Worm (Caenorhabditis elegans) whole organism, young adult: Measurements from ENCODE around the gene C10C6.3.

Experiments
- Y79H2A.3 ChIP-seq: fragments of 200-800 bp; sonication (Bioruptor generic); conservative IDR thresholded peaks from 2 replicates; pipeline ENCODE4 v1.3.6; 2022; ENCODE audit warnings: missing genetic modification reagents, missing genetic modification characterization, missing compliant biosample characterization
- attf-3 ChIP-seq: fragments of 200-800 bp; sonication (Bioruptor generic); conservative IDR thresholded peaks from 2 replicates; pipeline ENCODE4 v1.3.6; 2022; ENCODE audit warnings: missing genetic modification reagents, missing genetic modification characterization, missing compliant biosample characterization
- ets-4 ChIP-seq: fragments of 200-800 bp; sonication (Bioruptor generic); optimal IDR thresholded peaks from 2 replicates; lab custom pipeline; 2018; ENCODE audit warnings: mild to moderate bottlenecking, missing genetic modification characterization, missing compliant biosample characterization
- hsf-1 ChIP-seq: fragments of 200-800 bp; sonication (Bioruptor generic); IDR thresholded peaks from 2 replicates; pipeline ENCODE4 v1.3.6; 2022; ENCODE audit warnings: missing genetic modification reagents, missing genetic modification characterization, missing compliant biosample characterization
- let-526 ChIP-seq: fragments of 200-800 bp; sonication (Bioruptor generic); IDR thresholded peaks from 2 replicates; pipeline ENCODE4 v1.3.6; 2022; ENCODE audit warnings: missing genetic modification reagents, missing genetic modification characterization, missing compliant biosample characterization
- rcor-1 ChIP-seq: fragments of 200-800 bp; sonication (Bioruptor generic); IDR thresholded peaks from 2 replicates; pipeline ENCODE4 v1.3.6; 2022; ENCODE audit warnings: missing genetic modification reagents, missing genetic modification characterization, missing compliant biosample characterization
- snpc-1.1 ChIP-seq: sonication (generic microtip); optimal IDR thresholded peaks from 2 replicates; lab custom pipeline; 2017; ENCODE audit warnings: missing genetic modification characterization, mild to moderate bottlenecking, missing compliant biosample characterization, antibody characterized with exemption, moderate library complexity, missing genotype, missing genetic modification reagents; ENCODE audit not compliant: insufficient read depth
- ztf-6 ChIP-seq: fragments of 200-800 bp; sonication (Bioruptor generic); IDR thresholded peaks from 2 replicates; pipeline ENCODE4 v1.3.6; 2022; ENCODE audit warnings: missing genetic modification reagents, missing genetic modification characterization, missing compliant biosample characterization

ce11 chrIV:11479095-11479494 lies 14.1 kb upstream of the C10C6.3 start, which contains the start of gene catp-8:
- TF ChIP-seq hsf-1 (peak; percentile 66), attf-3 (GFP tag; lab: Robert Waterston, UW) (no peak), ets-4 (GFP tag; lab: Kevin White, UChicago) (no peak), let-526 (GFP tag; lab: Robert Waterston, UW) (no peak), Y79H2A.3 (GFP tag; lab: Robert Waterston, UW) (no peak), rcor-1 (GFP tag; lab: Robert Waterston, UW) (no peak), snpc-1.1 (no peak), ztf-6 (GFP tag; lab: Robert Waterston, UW) (no peak)
